Fruit fly (Drosophila melanogaster): Measurements from ENCODE around the gene Rac1.

The Rac1 gene

dm6 chr3L:1332973-1333372 is 30.5 kb upstream of the Rac1 start, which contains the start of gene msd5:
TSS of gene msd5 (minus strand) at chr3L:1333146.
- TF ChIP-seq EcR (GFP tag; optimal IDR thresholded peaks at IDR 0.05) (no peak), Pif1A (GFP tag; optimal IDR thresholded peaks at IDR 0.05) (no peak), CG32121 (GFP tag; IDR thresholded peaks at IDR 0.05) (no peak), CG9948 (tag; optimal IDR thresholded peaks at IDR 0.05) (no peak), CG15710 (tag; optimal IDR thresholded peaks at IDR 0.05) (no peak), fd96Ca (GFP tag; IDR thresholded peaks at IDR 0.05) (no peak), Ets98B (GFP tag; IDR thresholded peaks at IDR 0.05) (no peak), D1 (tag; optimal IDR thresholded peaks at IDR 0.05) (no peak), CG14655 (GFP tag; optimal IDR thresholded peaks at IDR 0.05) (no peak), CG4496 (GFP tag; IDR thresholded peaks at IDR 0.05) (no peak)

dm6 chr3L:1331542-1331941 is 29.1 kb upstream of the Rac1 start, which contains the start of gene msd1:
TSS of gene msd1 (plus strand) at chr3L:1331744.
- TF ChIP-seq CG12605 (GFP tag; IDR thresholded peaks at IDR 0.05) = no peak
- no peak for TF ChIP-seq rn (GFP tag; IDR thresholded peaks at IDR 0.05)
- TF ChIP-seq CG4496 (GFP tag; IDR thresholded peaks at IDR 0.05) = no peak
- no peak for TF ChIP-seq CG8301 (tag; optimal IDR thresholded peaks at IDR 0.05)
- no peak for TF ChIP-seq D1 (tag; optimal IDR thresholded peaks at IDR 0.05)

- peak; percentile 47; the same call in 1 of the 2 replicates for TF ChIP-seq Ets98B (GFP tag; IDR thresholded peaks at IDR 0.05)
- TF ChIP-seq Pif1A (GFP tag; optimal IDR thresholded peaks at IDR 0.05) = no peak
Measured at dm6 chr3L:1330420-1330819, 27.9 kb upstream of the Rac1 start.

DNA sequence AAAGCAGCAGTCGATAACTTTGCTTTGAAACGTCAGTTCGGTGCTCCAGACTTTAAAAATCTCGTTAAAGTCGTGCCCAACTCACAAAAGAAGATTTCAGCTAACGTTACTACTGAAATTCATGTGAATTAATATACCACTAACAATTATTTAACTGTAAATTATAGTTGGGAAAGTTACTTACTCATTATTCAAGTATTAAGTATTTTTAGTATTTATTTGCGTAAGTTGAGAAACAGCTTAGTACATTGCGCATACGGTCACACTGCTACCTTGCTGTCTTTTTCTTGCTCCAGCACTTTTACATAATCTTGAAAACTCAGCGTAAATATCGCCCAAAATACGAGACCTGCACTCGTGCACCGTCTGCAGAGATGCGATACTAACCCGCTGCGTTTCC is 27.2 kb upstream of the Rac1 start, which contains the start of gene ND-ACP:
Gene ND-ACP (plus strand): TSS at position 226 of the 400 bp plus-strand sequence.
- TF ChIP-seq CG34367 (tag; optimal IDR thresholded peaks at IDR 0.05) (no peak), CG8301 (tag; optimal IDR thresholded peaks at IDR 0.05) (no peak), CG10348 (GFP tag; IDR thresholded peaks at IDR 0.05) (no peak), CG9948 (tag; optimal IDR thresholded peaks at IDR 0.05) (no peak), EcR (GFP tag; optimal IDR thresholded peaks at IDR 0.05) (no peak), Pif1A (GFP tag; optimal IDR thresholded peaks at IDR 0.05) (no peak), CG17806 (tag; optimal IDR thresholded peaks at IDR 0.05) (no peak), CG13204 (GFP tag; optimal IDR thresholded peaks at IDR 0.05) (no peak), CG8159 (tag; optimal IDR thresholded peaks at IDR 0.05) (no peak), CG4496 (GFP tag; IDR thresholded peaks at IDR 0.05) (no peak), CG32121 (GFP tag; IDR thresholded peaks at IDR 0.05) (no peak), gl (tag; optimal IDR thresholded peaks at IDR 0.05) (no peak)

- no peak for TF ChIP-seq CG13204 (GFP tag; optimal IDR thresholded peaks at IDR 0.05)
- TF ChIP-seq Ets98B (GFP tag; IDR thresholded peaks at IDR 0.05) = no peak
- no peak for TF ChIP-seq CG8159 (tag; optimal IDR thresholded peaks at IDR 0.05)
- no peak for TF ChIP-seq rn (GFP tag; IDR thresholded peaks at IDR 0.05)
- no peak for TF ChIP-seq Pif1A (GFP tag; optimal IDR thresholded peaks at IDR 0.05)
- no peak for TF ChIP-seq CG32121 (GFP tag; IDR thresholded peaks at IDR 0.05)
- TF ChIP-seq CG4496 (GFP tag; IDR thresholded peaks at IDR 0.05) = no peak
- TF ChIP-seq CG34367 (tag; optimal IDR thresholded peaks at IDR 0.05) = no peak
- no peak for TF ChIP-seq CG14655 (GFP tag; optimal IDR thresholded peaks at IDR 0.05)
- TF ChIP-seq CG9948 (tag; optimal IDR thresholded peaks at IDR 0.05) = no peak
- TF ChIP-seq EcR (GFP tag; optimal IDR thresholded peaks at IDR 0.05) = no peak
- no peak for TF ChIP-seq CG10348 (GFP tag; IDR thresholded peaks at IDR 0.05)
- no peak for TF ChIP-seq Pif1B (GFP tag; optimal IDR thresholded peaks at IDR 0.05)
- no peak for TF ChIP-seq CG17806 (tag; optimal IDR thresholded peaks at IDR 0.05)
- TF ChIP-seq CG12605 (GFP tag; IDR thresholded peaks at IDR 0.05) = no peak
- no peak for TF ChIP-seq CG8301 (tag; optimal IDR thresholded peaks at IDR 0.05)
- TF ChIP-seq fd96Ca (GFP tag; IDR thresholded peaks at IDR 0.05) = no peak
- no peak for TF ChIP-seq Snoo (tag; optimal IDR thresholded peaks at IDR 0.05)
- no peak for TF ChIP-seq gl (tag; optimal IDR thresholded peaks at IDR 0.05)
Measured at dm6 chr3L:1325626-1325937, 23.1 kb upstream of the Rac1 start.

- TF ChIP-seq CG14655 (GFP tag; optimal IDR thresholded peaks at IDR 0.05) (no peak), CG13204 (GFP tag; optimal IDR thresholded peaks at IDR 0.05) (no peak), CG32121 (GFP tag; IDR thresholded peaks at IDR 0.05) (no peak), CG4496 (GFP tag; IDR thresholded peaks at IDR 0.05) (no peak), Pif1B (GFP tag; optimal IDR thresholded peaks at IDR 0.05) (no peak), CG8301 (tag; optimal IDR thresholded peaks at IDR 0.05) (no peak), D1 (tag; optimal IDR thresholded peaks at IDR 0.05) (no peak), CG10348 (GFP tag; IDR thresholded peaks at IDR 0.05) (no peak), Pif1A (GFP tag; optimal IDR thresholded peaks at IDR 0.05) (no peak), Snoo (tag; optimal IDR thresholded peaks at IDR 0.05) (no peak)
Measured at dm6 chr3L:1324818-1325625, 22.5 kb upstream of the Rac1 start.

DNA sequence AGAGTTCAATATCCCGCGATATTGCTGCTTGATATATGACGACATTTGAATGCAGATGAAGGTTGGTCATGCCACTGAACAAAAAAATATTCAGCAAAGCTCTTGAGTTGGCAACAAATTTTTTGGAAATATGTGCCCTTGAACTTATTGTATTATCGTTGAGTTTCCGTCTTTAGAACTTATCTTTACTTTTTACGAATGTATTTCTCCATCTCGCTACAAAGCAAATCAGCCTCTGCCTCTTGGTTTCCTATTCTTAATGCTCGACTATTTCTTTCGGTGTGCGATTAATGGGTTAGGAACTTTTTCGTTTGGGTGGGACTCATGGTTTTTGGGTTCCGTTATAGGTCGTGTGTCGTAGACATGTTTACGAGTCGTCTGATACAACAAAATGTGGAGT is 20.7 kb upstream of the Rac1 start:
- TF ChIP-seq CG15710 (tag; optimal IDR thresholded peaks at IDR 0.05) (peak; percentile 9), D1 (tag; optimal IDR thresholded peaks at IDR 0.05) (no peak), CG9948 (tag; optimal IDR thresholded peaks at IDR 0.05) (peak; percentile 14), CG12605 (GFP tag; IDR thresholded peaks at IDR 0.05) (no peak), CG4496 (GFP tag; IDR thresholded peaks at IDR 0.05) (0 out of 3 replicates have a peak, but pooled peaks have one; percentile 18), fd96Ca (GFP tag; IDR thresholded peaks at IDR 0.05) (0 out of 3 replicates have a peak, but pooled peaks have one; percentile 7), CG17806 (tag; optimal IDR thresholded peaks at IDR 0.05) (peak; percentile 23), CG10348 (GFP tag; IDR thresholded peaks at IDR 0.05) (no peak), CG34367 (tag; optimal IDR thresholded peaks at IDR 0.05) (no peak), CG8159 (tag; optimal IDR thresholded peaks at IDR 0.05) (no peak)
